Worm (Caenorhabditis elegans) whole organism, late embryonic: ENCODE results near the gene T24E12.6.

Experiments
- ahr-1 ChIP-seq: sonication (generic microtip); optimal IDR thresholded peaks from 2 replicates; lab custom pipeline; 2016; ENCODE audit warnings: missing genetic modification characterization, missing compliant biosample characterization
- ama-1 ChIP-seq: fragments of 150-350 bp; optimal IDR thresholded peaks from 2 replicates; lab custom pipeline; 2014
- ceh-22 ChIP-seq: sonication (generic microtip); optimal IDR thresholded peaks from 2 replicates; lab custom pipeline; 2017; ENCODE audit warnings: missing biosample characterization, missing genetic modification characterization
- elt-2 ChIP-seq: sonication (generic microtip); optimal IDR thresholded peaks from 2 replicates; lab custom pipeline; 2016; ENCODE audit warnings: missing genetic modification reagents, missing genetic modification characterization, missing compliant biosample characterization
- nhr-11 ChIP-seq: fragments of 150-350 bp; optimal IDR thresholded peaks from 2 replicates; lab custom pipeline; 2014; ENCODE audit warnings: missing biosample characterization, missing genetic modification characterization
- pha-4 ChIP-seq: fragments of 150-350 bp; optimal IDR thresholded peaks from 2 replicates; lab custom pipeline; 2018; ENCODE audit warnings: missing biosample characterization, missing genetic modification reagents, missing genetic modification characterization
- pqm-1 ChIP-seq: sonication (generic microtip); optimal IDR thresholded peaks from 2 replicates; lab custom pipeline; 2016; ENCODE audit warnings: missing genetic modification characterization, missing compliant biosample characterization
- unc-3 ChIP-seq, 2 experiments: fragments of 200-800 bp in 1 of 2; sonication (Bioruptor generic) in 1 of 2; sonication (generic microtip) in 1 of 2; conservative IDR thresholded peaks in 1 of 2; optimal IDR thresholded peaks in 1 of 2; 2 replicates each; pipeline versions ENCODE4 v1.3.6 to Lab custom; 2016 to 2022; ENCODE audit warnings: missing compliant biosample characterization in 2 of 2, missing genetic modification characterization in 2 of 2, missing genetic modification reagents in 1 of 2
- ztf-16 ChIP-seq: sonication (generic microtip); optimal IDR thresholded peaks from 2 replicates; lab custom pipeline; 2017; ENCODE audit warnings: missing genetic modification characterization, missing compliant biosample characterization

ce11 chrII:3764486-3764885 lies 3.0 kb upstream of the T24E12.6 start, which contains the start of gene srx-112:
- TF ChIP-seq elt-2 (tag; lab: Kevin White, UChicago), result no peak
- no peak for TF ChIP-seq ama-1
- no peak for TF ChIP-seq unc-3 (GFP tag; conservative IDR thresholded peaks at IDR 0.05; lab: Robert Waterston, UW)
- TF ChIP-seq unc-3 (tag; optimal IDR thresholded peaks at IDR 0.05; lab: Kevin White, UChicago), result no peak
- TF ChIP-seq ztf-16 (tag; lab: Kevin White, UChicago), result no peak
- TF ChIP-seq pqm-1 (tag; lab: Kevin White, UChicago), result no peak
- TF ChIP-seq ahr-1 (tag; lab: Kevin White, UChicago), result no peak
- no peak for TF ChIP-seq ceh-22 (tag; lab: Kevin White, UChicago)
- no peak for TF ChIP-seq nhr-11 (tag; lab: Kevin White, UChicago)
- no peak for TF ChIP-seq pha-4
